Fruit fly (Drosophila melanogaster) whole organism, prepupa: ENCODE measurements around the gene CG2656.

Experiments
- Blimp-1 ChIP-seq: fragments of 200-800 bp; sonication (Bioruptor generic); optimal IDR thresholded peaks from 3 replicates; lab custom pipeline; 2017; ENCODE audit warnings: missing biosample characterization, missing genetic modification characterization, mild to moderate bottlenecking, moderate library complexity, missing genetic modification reagents
- CG10631 ChIP-seq: fragments of 200-800 bp; sonication (Bioruptor generic); optimal IDR thresholded peaks from 2 replicates; lab custom pipeline; 2016; ENCODE audit warnings: missing biosample characterization, missing genetic modification characterization
- CG10669 ChIP-seq: fragments of 200-800 bp; sonication (Bioruptor generic); optimal IDR thresholded peaks from 3 replicates; lab custom pipeline; 2018; ENCODE audit warnings: missing biosample characterization, mild to moderate bottlenecking, missing genetic modification characterization, moderate library complexity
- CG11294 ChIP-seq: fragments of 200-800 bp; sonication (Bioruptor generic); IDR thresholded peaks from 2 replicates; pipeline ENCODE4 v1.3.6; 2022; ENCODE audit warnings: missing biosample characterization, missing genetic modification characterization
- CG11762 ChIP-seq: fragments of 200-800 bp; sonication (Bioruptor generic); optimal IDR thresholded peaks from 3 replicates; lab custom pipeline; 2016; ENCODE audit warnings: missing biosample characterization, missing genetic modification characterization; ENCODE audit not compliant: insufficient read depth
- CG11902 ChIP-seq: fragments of 200-800 bp; sonication (Bioruptor generic); optimal IDR thresholded peaks from 3 replicates; lab custom pipeline; 2016; ENCODE audit warnings: missing biosample characterization, missing genetic modification characterization
- CG15336 ChIP-seq: fragments of 200-800 bp; sonication (Bioruptor generic); IDR thresholded peaks from 2 replicates; pipeline ENCODE4 v1.3.6; 2022; ENCODE audit warnings: missing biosample characterization, missing genetic modification characterization
- CG1621 ChIP-seq: fragments of 200-800 bp; sonication (Bioruptor generic); optimal IDR thresholded peaks from 3 replicates; lab custom pipeline; 2018; ENCODE audit warnings: missing biosample characterization, mild to moderate bottlenecking, missing genetic modification characterization
- CG16779 ChIP-seq: fragments of 200-800 bp; sonication (Bioruptor generic); optimal IDR thresholded peaks from 3 replicates; lab custom pipeline; 2017; ENCODE audit warnings: missing biosample characterization, mild to moderate bottlenecking, missing genetic modification characterization
- CG31627 ChIP-seq: fragments of 200-800 bp; sonication (Bioruptor generic); optimal IDR thresholded peaks from 3 replicates; lab custom pipeline; 2016; ENCODE audit warnings: missing biosample characterization, missing genetic modification characterization
- CG32006 ChIP-seq: fragments of 200-800 bp; sonication (Bioruptor generic); optimal IDR thresholded peaks from 3 replicates; lab custom pipeline; 2017; ENCODE audit warnings: missing biosample characterization, mild to moderate bottlenecking, missing genetic modification characterization
- CG4318 ChIP-seq: fragments of 200-800 bp; sonication (Bioruptor generic); optimal IDR thresholded peaks from 3 replicates; lab custom pipeline; 2017; ENCODE audit warnings: missing biosample characterization, mild to moderate bottlenecking, missing genetic modification characterization
- CG6163 ChIP-seq: fragments of 200-800 bp; sonication (Bioruptor generic); IDR thresholded peaks from 3 replicates; pipeline ENCODE4 v1.3.6; 2022; ENCODE audit warnings: missing biosample characterization, missing genetic modification characterization
- CG6276 ChIP-seq: fragments of 200-800 bp; sonication (Bioruptor generic); optimal IDR thresholded peaks from 2 replicates; lab custom pipeline; 2017; ENCODE audit warnings: missing biosample characterization, mild to moderate bottlenecking, missing genetic modification characterization
- CG6792 ChIP-seq: fragments of 200-800 bp; sonication (Bioruptor generic); optimal IDR thresholded peaks from 3 replicates; lab custom pipeline; 2016; ENCODE audit warnings: missing biosample characterization, missing genetic modification characterization
- CG6808 ChIP-seq: fragments of 200-800 bp; sonication (Bioruptor generic); optimal IDR thresholded peaks from 3 replicates; lab custom pipeline; 2017; ENCODE audit warnings: missing biosample characterization, missing genetic modification characterization, mild to moderate bottlenecking, moderate library complexity, missing genetic modification reagents
- CG6854 ChIP-seq: fragments of 200-800 bp; sonication (Bioruptor generic); optimal IDR thresholded peaks from 2 replicates; lab custom pipeline; 2017; ENCODE audit warnings: missing biosample characterization, mild to moderate bottlenecking, missing genetic modification characterization
- CG7368 ChIP-seq: fragments of 200-800 bp; sonication (Bioruptor generic); optimal IDR thresholded peaks from 3 replicates; lab custom pipeline; 2016; ENCODE audit warnings: missing biosample characterization, missing genetic modification characterization
- CG8119 ChIP-seq: fragments of 200-800 bp; sonication (Bioruptor generic); IDR thresholded peaks from 3 replicates; pipeline ENCODE4 v1.3.6; 2022; ENCODE audit warnings: missing biosample characterization, missing genetic modification characterization
- CG8319 ChIP-seq: fragments of 200-800 bp; sonication (Bioruptor generic); optimal IDR thresholded peaks from 3 replicates; lab custom pipeline; 2016; ENCODE audit warnings: missing biosample characterization, missing genetic modification characterization
- CG9139 ChIP-seq: fragments of 200-800 bp; sonication (Bioruptor generic); optimal IDR thresholded peaks from 3 replicates; lab custom pipeline; 2017; ENCODE audit warnings: missing biosample characterization, mild to moderate bottlenecking, missing genetic modification characterization
- Eip75B ChIP-seq: fragments of 200-800 bp; sonication (Bioruptor generic); optimal IDR thresholded peaks from 3 replicates; lab custom pipeline; 2016; ENCODE audit warnings: missing biosample characterization, missing genetic modification characterization
- Eip78C ChIP-seq: fragments of 200-800 bp; sonication (Bioruptor generic); peaks from one replicate; lab custom pipeline; 2016; ENCODE audit warnings: missing biosample characterization, missing genetic modification characterization
- Eip93F ChIP-seq: fragments of 200-800 bp; sonication (Bioruptor generic); optimal IDR thresholded peaks from 2 replicates; lab custom pipeline; 2016; ENCODE audit warnings: missing biosample characterization, mild to moderate bottlenecking, missing genetic modification characterization
- Ets96B ChIP-seq: fragments of 200-800 bp; optimal IDR thresholded peaks from 2 replicates; lab custom pipeline; 2019; ENCODE audit warnings: missing biosample characterization, mild to moderate bottlenecking, missing genetic modification characterization, moderate library complexity
- Gug ChIP-seq: fragments of 200-800 bp; sonication (Bioruptor generic); IDR thresholded peaks from 2 replicates; pipeline ENCODE4 v1.3.6; 2022; ENCODE audit warnings: missing biosample characterization, missing genetic modification characterization
- Hr39 ChIP-seq: fragments of 200-800 bp; sonication (Bioruptor generic); optimal IDR thresholded peaks from 2 replicates; lab custom pipeline; 2016; ENCODE audit warnings: missing biosample characterization, missing genetic modification characterization
- Hr4 ChIP-seq: fragments of 200-800 bp; sonication (Bioruptor generic); optimal IDR thresholded peaks from 3 replicates; lab custom pipeline; 2016; ENCODE audit warnings: missing biosample characterization, missing genetic modification characterization
- Lpt ChIP-seq: fragments of 200-800 bp; sonication (Bioruptor generic); optimal IDR thresholded peaks from 3 replicates; lab custom pipeline; 2016; ENCODE audit warnings: missing biosample characterization, missing genetic modification characterization
- Met ChIP-seq: fragments of 200-800 bp; sonication (Bioruptor generic); optimal IDR thresholded peaks from 3 replicates; lab custom pipeline; 2016; ENCODE audit warnings: missing biosample characterization, missing genetic modification characterization
- Smox ChIP-seq: fragments of 200-800 bp; sonication (Bioruptor generic); optimal IDR thresholded peaks from 3 replicates; lab custom pipeline; 2016; ENCODE audit warnings: missing biosample characterization, missing genetic modification characterization
- acj6 ChIP-seq: fragments of 200-800 bp; sonication (Bioruptor generic); optimal IDR thresholded peaks from 3 replicates; lab custom pipeline; 2016; ENCODE audit warnings: missing biosample characterization, missing genetic modification characterization
- cyc ChIP-seq: fragments of 200-800 bp; sonication (Bioruptor generic); optimal IDR thresholded peaks from 3 replicates; lab custom pipeline; 2016; ENCODE audit warnings: missing biosample characterization, missing genetic modification characterization
- dac ChIP-seq: fragments of 200-800 bp; sonication (Bioruptor generic); optimal IDR thresholded peaks from 2 replicates; lab custom pipeline; 2017; ENCODE audit warnings: missing biosample characterization, mild to moderate bottlenecking, missing genetic modification characterization
- dsx ChIP-seq: fragments of 200-800 bp; optimal IDR thresholded peaks from 3 replicates; lab custom pipeline; 2019; ENCODE audit warnings: missing biosample characterization, mild to moderate bottlenecking, missing genetic modification characterization, moderate library complexity; ENCODE audit not compliant: poor library complexity, severe bottlenecking
- eg ChIP-seq: fragments of 200-800 bp; sonication (Bioruptor generic); IDR thresholded peaks from 3 replicates; pipeline ENCODE4 v1.3.6; 2022; ENCODE audit warnings: missing biosample characterization, missing genetic modification characterization
- esn ChIP-seq: fragments of 200-800 bp; sonication (Bioruptor generic); optimal IDR thresholded peaks from 2 replicates; lab custom pipeline; 2016; ENCODE audit warnings: missing biosample characterization, mild to moderate bottlenecking, missing genetic modification characterization, moderate library complexity
- fd59A ChIP-seq: fragments of 200-800 bp; sonication (Bioruptor generic); optimal IDR thresholded peaks from 2 replicates; lab custom pipeline; 2017; ENCODE audit warnings: missing biosample characterization, mild to moderate bottlenecking, missing genetic modification characterization, missing genetic modification reagents
- lz ChIP-seq: fragments of 200-800 bp; sonication (Bioruptor generic); optimal IDR thresholded peaks from 3 replicates; lab custom pipeline; 2016; ENCODE audit warnings: missing biosample characterization, missing genetic modification characterization
- pdm3 ChIP-seq: fragments of 200-800 bp; sonication (Bioruptor generic); optimal IDR thresholded peaks from 3 replicates; lab custom pipeline; 2016; ENCODE audit warnings: missing biosample characterization, missing genetic modification characterization
- salr ChIP-seq, 2 experiments: fragments of 200-800 bp; sonication (Bioruptor generic); optimal IDR thresholded peaks; 3 replicates each; lab custom pipeline; 2016 to 2018; ENCODE audit warnings: missing biosample characterization in 2 of 2, missing genetic modification characterization in 2 of 2, mild to moderate bottlenecking in 1 of 2
- spab ChIP-seq: fragments of 200-800 bp; sonication (Bioruptor generic); optimal IDR thresholded peaks from 2 replicates; lab custom pipeline; 2017; ENCODE audit warnings: missing biosample characterization, mild to moderate bottlenecking, missing genetic modification characterization, missing genetic modification reagents
- ss ChIP-seq, 2 experiments: fragments of 200-800 bp; sonication (Bioruptor generic); optimal IDR thresholded peaks; 2 replicates in 1 of 2; 3 replicates in 1 of 2; lab custom pipeline; 2017 to 2018; ENCODE audit warnings: mild to moderate bottlenecking in 2 of 2, missing biosample characterization in 2 of 2, missing genetic modification characterization in 2 of 2, moderate library complexity in 1 of 2
- svp ChIP-seq: fragments of 200-800 bp; sonication (Bioruptor generic); peaks from one replicate; lab custom pipeline; 2016; ENCODE audit warnings: missing biosample characterization, missing genetic modification characterization
- vri ChIP-seq: fragments of 200-800 bp; sonication (Bioruptor generic); optimal IDR thresholded peaks from 3 replicates; lab custom pipeline; 2016; ENCODE audit warnings: missing biosample characterization, mild to moderate bottlenecking, missing genetic modification characterization

The CG2656 gene

DNA sequence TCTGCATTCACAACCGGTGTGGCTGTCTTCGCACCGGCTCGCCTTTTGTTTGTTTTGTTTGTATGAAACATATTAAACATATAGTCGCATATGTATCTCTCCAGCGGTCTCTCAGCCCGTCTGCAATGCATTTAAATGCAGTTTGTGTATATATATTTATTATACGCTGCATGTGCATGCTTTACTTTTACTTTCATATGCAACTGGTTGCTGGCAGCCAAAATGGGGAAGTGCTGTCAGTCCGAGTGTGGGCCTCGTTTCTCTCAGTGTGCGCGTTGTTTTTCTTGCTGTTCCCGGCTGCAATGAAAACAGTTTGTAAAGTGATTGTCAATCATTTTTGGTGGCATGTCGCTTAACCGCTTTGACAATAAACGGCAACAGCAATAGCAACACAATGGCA lies 15.1 kb downstream of the CG2656 start:
- TF ChIP-seq Eip78C = peak; percentile 58
- peak in 1 of 2 experiments; percentile 3 for TF ChIP-seq ss (GFP tag; optimal IDR thresholded peaks at IDR 0.05; lab: Kevin White, UChicago)
- peak; percentile 4 for TF ChIP-seq dsx
- TF ChIP-seq CG6808 (GFP tag; lab: Kevin White, UChicago) = peak; percentile 25
- TF ChIP-seq Blimp-1 (GFP tag; lab: Kevin White, UChicago) = peak; percentile 91
- no peak for TF ChIP-seq Eip75B (GFP tag; lab: Kevin White, UChicago)
- no peak for TF ChIP-seq Met (GFP tag; lab: Kevin White, UChicago)
- TF ChIP-seq svp (GFP tag; lab: Kevin White, UChicago) = no peak
- TF ChIP-seq CG10631 (GFP tag; lab: Kevin White, UChicago) = no peak
- TF ChIP-seq Smox (GFP tag; lab: Kevin White, UChicago) = peak; percentile 3
- no peak for TF ChIP-seq CG31627 (GFP tag; lab: Kevin White, UChicago)
- 0 out of 3 replicates have a peak, but pooled peaks have one; percentile 34 for TF ChIP-seq eg (GFP tag; lab: Robert Waterston, UW)
- TF ChIP-seq spab (GFP tag; lab: Kevin White, UChicago) = no peak
- no peak for TF ChIP-seq acj6
- peak; percentile 1 for TF ChIP-seq CG6276 (GFP tag; lab: Kevin White, UChicago)

DNA sequence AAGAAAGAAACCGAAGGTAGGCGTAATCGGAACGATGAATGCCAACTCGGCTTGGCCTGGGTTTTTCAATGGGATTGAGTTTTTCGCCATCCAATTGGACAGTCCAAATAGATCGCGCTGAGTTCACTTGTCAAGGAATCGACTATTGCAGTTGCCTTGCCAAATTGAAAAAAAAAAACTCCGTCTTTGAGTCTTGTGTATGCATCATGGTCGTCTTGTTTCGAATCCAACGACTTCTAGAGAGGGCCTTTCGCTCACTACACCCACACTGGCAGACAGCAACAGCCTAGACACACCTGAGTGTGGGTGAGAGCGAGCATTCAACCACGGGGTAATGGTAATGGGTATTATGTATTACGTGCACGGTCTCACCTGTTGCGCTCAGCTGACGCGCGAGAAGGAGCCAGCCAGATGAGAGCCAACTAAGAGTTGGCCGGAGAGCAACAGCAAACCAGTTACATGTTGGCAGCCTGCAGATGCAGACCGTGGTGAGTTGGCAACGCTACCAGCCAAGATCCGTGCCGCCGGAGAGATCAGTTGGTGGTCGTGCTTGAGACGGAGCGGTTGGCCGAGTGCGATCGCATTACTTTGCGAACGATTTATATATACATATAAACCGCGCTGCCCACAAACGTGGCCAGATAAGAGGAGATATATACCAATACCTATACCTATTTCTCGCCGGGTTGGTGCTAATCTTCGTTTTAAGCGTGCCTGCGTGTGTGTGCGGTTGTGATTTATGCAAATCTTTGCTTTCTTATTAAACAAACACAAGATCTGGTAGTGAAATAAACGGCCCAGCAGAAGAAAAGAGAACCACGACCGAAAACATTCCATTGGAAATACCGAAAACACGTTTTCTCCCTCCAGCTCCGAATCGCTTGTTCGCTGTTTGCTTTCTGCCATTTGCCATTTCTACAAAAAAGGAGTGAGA lies 18.1 kb downstream of the CG2656 start, which contains the start of gene sas:
sas (plus strand) TSS at position 453 of the 934 bp plus-strand sequence.
- TF ChIP-seq Eip93F (GFP tag; lab: Kevin White, UChicago) = no peak
- TF ChIP-seq Hr39 (GFP tag; lab: Kevin White, UChicago) = no peak
- no peak for TF ChIP-seq CG11902
- TF ChIP-seq CG8319 (GFP tag; lab: Kevin White, UChicago) = no peak
- no peak for TF ChIP-seq dac (GFP tag; lab: Kevin White, UChicago)
- no peak for TF ChIP-seq CG10669
- no peak for TF ChIP-seq CG7368 (GFP tag; lab: Kevin White, UChicago)
- TF ChIP-seq esn = peak; percentile 27
- no peak for TF ChIP-seq CG31627 (GFP tag; lab: Kevin White, UChicago)
- peak; percentile 29 for TF ChIP-seq CG6808 (GFP tag; lab: Kevin White, UChicago)
- TF ChIP-seq Ets96B (tag; lab: Kevin White, UChicago) = no peak
- TF ChIP-seq CG6276 (GFP tag; lab: Kevin White, UChicago) = no peak
- peak; percentile 8 for TF ChIP-seq Blimp-1 (GFP tag; lab: Kevin White, UChicago)
- TF ChIP-seq CG4318 (GFP tag; lab: Kevin White, UChicago) = no peak
- no peak for TF ChIP-seq fd59A (GFP tag; lab: Kevin White, UChicago)
- no peak for TF ChIP-seq lz (GFP tag; lab: Kevin White, UChicago)
- no peak for TF ChIP-seq CG6792 (GFP tag; lab: Kevin White, UChicago)
- TF ChIP-seq cyc (GFP tag; lab: Kevin White, UChicago) = no peak
- TF ChIP-seq CG9139 (GFP tag; lab: Kevin White, UChicago) = peak; percentile 10
- TF ChIP-seq Eip78C = peak; percentile 82
- TF ChIP-seq salr (GFP tag; optimal IDR thresholded peaks at IDR 0.05; lab: Kevin White, UChicago) = no peak
- TF ChIP-seq CG1621 = peak; percentile 72
- no peak; the same call in 1 of the 2 replicates for TF ChIP-seq CG15336 (GFP tag; lab: Robert Waterston, UW)
- peak; percentile 48 for TF ChIP-seq dsx
- TF ChIP-seq spab (GFP tag; lab: Kevin White, UChicago) = no peak
- TF ChIP-seq CG6854 (GFP tag; lab: Kevin White, UChicago) = peak; percentile 35
- TF ChIP-seq CG6163 (GFP tag; lab: Robert Waterston, UW) = peak; percentile 42; the same call in 1 of the 3 replicates
- no peak for TF ChIP-seq Gug (GFP tag; lab: Robert Waterston, UW)
- TF ChIP-seq Eip75B (GFP tag; lab: Kevin White, UChicago) = peak; percentile 8
- TF ChIP-seq CG8119 (GFP tag; lab: Robert Waterston, UW) = 0 out of 3 replicates have a peak, but pooled peaks have one; percentile 32
- no peak for TF ChIP-seq Met (GFP tag; lab: Kevin White, UChicago)
- TF ChIP-seq pdm3 = no peak
- no peak for TF ChIP-seq CG32006
- no peak for TF ChIP-seq CG16779
- no peak for TF ChIP-seq CG11294 (GFP tag; lab: Robert Waterston, UW)
- TF ChIP-seq vri (GFP tag; lab: Kevin White, UChicago) = peak; percentile 41
- TF ChIP-seq svp (GFP tag; lab: Kevin White, UChicago) = no peak
- no peak for TF ChIP-seq Hr4 (GFP tag; lab: Kevin White, UChicago)
- TF ChIP-seq CG11762 (GFP tag; lab: Kevin White, UChicago) = no peak
- peak; percentile 11 to 53 for TF ChIP-seq ss (GFP tag; optimal IDR thresholded peaks at IDR 0.05; lab: Kevin White, UChicago)
- TF ChIP-seq Lpt (GFP tag; lab: Kevin White, UChicago) = no peak
